Fruit fly (Drosophila melanogaster) whole organism, embryonic: ENCODE measurements around the gene CG18596.

ENCODE experiments used
- CG10274 ChIP-seq: fragments of 200-800 bp; sonication (Bioruptor generic); optimal IDR thresholded peaks from 3 replicates; lab custom pipeline; 2017; ENCODE audit warnings: missing biosample characterization, mild to moderate bottlenecking, missing genetic modification characterization
- CG10462 ChIP-seq: fragments of 200-800 bp; sonication (Bioruptor generic); optimal IDR thresholded peaks from 2 replicates; lab custom pipeline; 2016; ENCODE audit warnings: missing biosample characterization, missing genetic modification characterization
- CG11456 ChIP-seq: fragments of 200-800 bp; sonication (Bioruptor generic); IDR thresholded peaks from 3 replicates; pipeline ENCODE4 v1.3.6; 2022; ENCODE audit warnings: missing biosample characterization, missing genetic modification characterization
- CG12236 ChIP-seq: fragments of 200-800 bp; sonication (Bioruptor generic); optimal IDR thresholded peaks from 2 replicates; lab custom pipeline; 2016; ENCODE audit warnings: missing biosample characterization, missing genetic modification characterization
- CG13624 ChIP-seq: fragments of 200-800 bp; sonication (Bioruptor generic); optimal IDR thresholded peaks from 2 replicates; lab custom pipeline; 2016; ENCODE audit warnings: missing biosample characterization, missing genetic modification characterization
- CG14710 ChIP-seq: fragments of 200-800 bp; sonication (Bioruptor generic); optimal IDR thresholded peaks from 3 replicates; lab custom pipeline; 2019; ENCODE audit warnings: missing biosample characterization, mild to moderate bottlenecking, missing genetic modification characterization, moderate library complexity
- CG15479 ChIP-seq: fragments of 200-800 bp; sonication (Bioruptor generic); optimal IDR thresholded peaks from 3 replicates; lab custom pipeline; 2019; ENCODE audit warnings: missing biosample characterization, mild to moderate bottlenecking, missing genetic modification characterization, moderate library complexity
- CG17359 ChIP-seq: fragments of 200-800 bp; sonication (Bioruptor generic); optimal IDR thresholded peaks from 3 replicates; lab custom pipeline; 2018; ENCODE audit warnings: missing biosample characterization, mild to moderate bottlenecking, missing genetic modification characterization, moderate library complexity
- CG17361 ChIP-seq: fragments of 200-800 bp; sonication (Bioruptor generic); IDR thresholded peaks from 3 replicates; pipeline ENCODE4 v1.3.6; 2022; ENCODE audit warnings: missing biosample characterization, missing genetic modification characterization
- CG2202 ChIP-seq: fragments of 200-800 bp; sonication (Bioruptor generic); optimal IDR thresholded peaks from 2 replicates; lab custom pipeline; 2018; ENCODE audit warnings: missing biosample characterization, mild to moderate bottlenecking, missing genetic modification characterization
- CG33557 ChIP-seq: fragments of 200-800 bp; sonication (Bioruptor generic); optimal IDR thresholded peaks from 2 replicates; lab custom pipeline; 2019; ENCODE audit warnings: missing biosample characterization, mild to moderate bottlenecking, missing genetic modification characterization, moderate library complexity
- CG4360 ChIP-seq: fragments of 200-800 bp; sonication (Bioruptor generic); IDR thresholded peaks from 2 replicates; pipeline ENCODE4 v1.3.6; 2022; ENCODE audit warnings: missing biosample characterization, missing genetic modification characterization
- CG6175 ChIP-seq: fragments of 200-800 bp; sonication (Bioruptor generic); IDR thresholded peaks from 3 replicates; pipeline ENCODE4 v1.3.6; 2022; ENCODE audit warnings: missing biosample characterization, missing genetic modification characterization
- CG6765 ChIP-seq: fragments of 200-800 bp; sonication (Bioruptor generic); optimal IDR thresholded peaks from 3 replicates; lab custom pipeline; 2017; ENCODE audit warnings: missing biosample characterization, mild to moderate bottlenecking, missing genetic modification characterization
- CG7556 ChIP-seq: fragments of 200-800 bp; sonication (Bioruptor generic); optimal IDR thresholded peaks from 2 replicates; lab custom pipeline; 2017; ENCODE audit warnings: missing biosample characterization, mild to moderate bottlenecking, missing genetic modification characterization
- CG7839 ChIP-seq: fragments of 200-800 bp; sonication (Bioruptor generic); optimal IDR thresholded peaks from 3 replicates; lab custom pipeline; 2018; ENCODE audit warnings: missing biosample characterization, mild to moderate bottlenecking, missing genetic modification characterization, moderate library complexity
- CG8290 ChIP-seq, 3 experiments: fragments of 200-800 bp; sonication (Bioruptor generic); optimal IDR thresholded peaks; 2 replicates each; lab custom pipeline; 2016 to 2019; ENCODE audit warnings: missing biosample characterization in 3 of 3, missing genetic modification characterization in 3 of 3, mild to moderate bottlenecking in 2 of 3, moderate library complexity in 1 of 3
- CG9437 ChIP-seq: fragments of 200-800 bp; sonication (Bioruptor generic); optimal IDR thresholded peaks from 2 replicates; lab custom pipeline; 2018; ENCODE audit warnings: missing biosample characterization, mild to moderate bottlenecking, missing genetic modification characterization
- CG9797 ChIP-seq: fragments of 200-800 bp; sonication (Bioruptor generic); optimal IDR thresholded peaks from 3 replicates; lab custom pipeline; 2018; ENCODE audit warnings: missing biosample characterization, mild to moderate bottlenecking, missing genetic modification characterization
- Dek ChIP-seq: fragments of 200-800 bp; sonication (Bioruptor generic); optimal IDR thresholded peaks from 3 replicates; lab custom pipeline; 2019; ENCODE audit warnings: missing biosample characterization, mild to moderate bottlenecking, missing genetic modification characterization, moderate library complexity
- Dfd ChIP-seq, 2 experiments: fragments of >200 bp; optimal IDR thresholded peaks; 2 replicates each; lab custom pipeline; 2017; ENCODE audit warnings: missing biosample characterization in 2 of 2, missing genetic modification characterization in 2 of 2
- Dref ChIP-seq: fragments of 200-800 bp; sonication (Bioruptor generic); IDR thresholded peaks from 2 replicates; pipeline ENCODE4 v1.3.6; 2022; ENCODE audit warnings: missing biosample characterization, missing genetic modification characterization
- ERR ChIP-seq: fragments of 200-800 bp; sonication (Bioruptor generic); optimal IDR thresholded peaks from 2 replicates; lab custom pipeline; 2016; ENCODE audit warnings: missing biosample characterization, missing genetic modification characterization
- Fer1 ChIP-seq: fragments of 200-800 bp; sonication (Bioruptor generic); optimal IDR thresholded peaks from 2 replicates; lab custom pipeline; 2017; ENCODE audit warnings: missing biosample characterization, mild to moderate bottlenecking, missing genetic modification characterization
- HLH4C ChIP-seq: fragments of 200-800 bp; sonication (Bioruptor generic); IDR thresholded peaks from 3 replicates; pipeline ENCODE4 v1.3.6; 2022; ENCODE audit warnings: missing biosample characterization, missing genetic modification characterization; ENCODE audit not compliant: partially characterized antibody
- Hand ChIP-seq: fragments of 200-800 bp; sonication (Bioruptor generic); optimal IDR thresholded peaks from 2 replicates; lab custom pipeline; 2017; ENCODE audit warnings: mild to moderate bottlenecking, missing biosample characterization, missing genetic modification reagents, missing genetic modification characterization
- Hmr ChIP-seq: fragments of 200-800 bp; sonication (Bioruptor generic); optimal IDR thresholded peaks from 3 replicates; lab custom pipeline; 2017; ENCODE audit warnings: mild to moderate bottlenecking, missing biosample characterization, missing genetic modification reagents, missing genetic modification characterization
- NC2β ChIP-seq: fragments of 200-800 bp; sonication (Bioruptor generic); optimal IDR thresholded peaks from 2 replicates; lab custom pipeline; 2016; ENCODE audit warnings: missing biosample characterization, missing genetic modification characterization
- Oli ChIP-seq: fragments of 200-800 bp; sonication (Bioruptor generic); optimal IDR thresholded peaks from 2 replicates; lab custom pipeline; 2018; ENCODE audit warnings: missing biosample characterization, mild to moderate bottlenecking, missing genetic modification characterization, moderate library complexity
- Rfx ChIP-seq: fragments of 200-800 bp; sonication (Bioruptor generic); IDR thresholded peaks from 2 replicates; pipeline ENCODE4 v1.3.6; 2022; ENCODE audit warnings: missing biosample characterization, missing genetic modification characterization
- Taf1 ChIP-seq: fragments of 200-800 bp; sonication (Bioruptor generic); IDR thresholded peaks from 2 replicates; pipeline ENCODE4 v1.3.6; 2022; ENCODE audit warnings: missing biosample characterization, missing genetic modification characterization
- amos ChIP-seq: fragments of 200-800 bp; sonication (Bioruptor generic); IDR thresholded peaks from 2 replicates; pipeline ENCODE4 v1.3.6; 2022; ENCODE audit warnings: missing biosample characterization, missing genetic modification characterization; ENCODE audit not compliant: partially characterized antibody
- bbx ChIP-seq: fragments of 200-800 bp; sonication (Bioruptor generic); IDR thresholded peaks from 2 replicates; pipeline ENCODE4 v1.3.6; 2022; ENCODE audit warnings: missing biosample characterization, missing genetic modification characterization; ENCODE audit not compliant: partially characterized antibody
- bowl ChIP-seq: fragments of 200-800 bp; sonication (Bioruptor generic); IDR thresholded peaks from 2 replicates; pipeline ENCODE4 v1.3.6; 2022; ENCODE audit warnings: missing biosample characterization, missing genetic modification characterization
- btn ChIP-seq: fragments of 200-800 bp; sonication (Bioruptor generic); optimal IDR thresholded peaks from 2 replicates; lab custom pipeline; 2016; ENCODE audit warnings: missing biosample characterization, missing genetic modification characterization
- cg ChIP-seq: fragments of 200-800 bp; sonication (Bioruptor generic); optimal IDR thresholded peaks from 3 replicates; lab custom pipeline; 2019; ENCODE audit warnings: missing biosample characterization, mild to moderate bottlenecking, missing genetic modification characterization, moderate library complexity
- disco-r ChIP-seq: fragments of 200-800 bp; sonication (Bioruptor generic); optimal IDR thresholded peaks from 2 replicates; lab custom pipeline; 2016; ENCODE audit warnings: missing biosample characterization, missing genetic modification characterization
- ewg ChIP-seq: fragments of 200-800 bp; sonication (Bioruptor generic); optimal IDR thresholded peaks from 3 replicates; lab custom pipeline; 2017; ENCODE audit warnings: mild to moderate bottlenecking, missing biosample characterization, missing genetic modification reagents, missing genetic modification characterization
- gce ChIP-seq: fragments of 200-800 bp; sonication (Bioruptor generic); IDR thresholded peaks from 3 replicates; pipeline ENCODE4 v1.3.6; 2022; ENCODE audit warnings: missing biosample characterization, missing genetic modification characterization
- grn ChIP-seq: fragments of 200-800 bp; sonication (Bioruptor generic); optimal IDR thresholded peaks from 3 replicates; lab custom pipeline; 2017; ENCODE audit warnings: missing biosample characterization, missing genetic modification characterization
- hbn ChIP-seq: fragments of 200-800 bp; sonication (Bioruptor generic); IDR thresholded peaks from 2 replicates; pipeline ENCODE4 v1.3.6; 2022; ENCODE audit warnings: missing biosample characterization, missing genetic modification characterization; ENCODE audit not compliant: partially characterized antibody
- onecut ChIP-seq: fragments of 200-800 bp; sonication (Bioruptor generic); IDR thresholded peaks from 2 replicates; pipeline ENCODE4 v1.3.6; 2022; ENCODE audit warnings: missing biosample characterization, missing genetic modification characterization
- phol ChIP-seq: fragments of 200-800 bp; sonication (Bioruptor generic); optimal IDR thresholded peaks from 3 replicates; lab custom pipeline; 2018; ENCODE audit warnings: missing biosample characterization, mild to moderate bottlenecking, missing genetic modification characterization, moderate library complexity
- pita ChIP-seq: fragments of 200-800 bp; sonication (Bioruptor generic); optimal IDR thresholded peaks from 2 replicates; lab custom pipeline; 2017; ENCODE audit warnings: missing biosample characterization, mild to moderate bottlenecking, missing genetic modification characterization
- sisA ChIP-seq: fragments of 200-800 bp; sonication (Bioruptor generic); IDR thresholded peaks from 2 replicates; pipeline ENCODE4 v1.3.6; 2022; ENCODE audit warnings: missing biosample characterization, missing genetic modification characterization
- sob ChIP-seq: fragments of 200-800 bp; sonication (Bioruptor generic); IDR thresholded peaks from 2 replicates; pipeline ENCODE4 v1.3.6; 2022; ENCODE audit warnings: missing biosample characterization, missing genetic modification characterization
- tna ChIP-seq: fragments of 200-800 bp; sonication (Bioruptor generic); IDR thresholded peaks from 2 replicates; pipeline ENCODE4 v1.3.6; 2022; ENCODE audit warnings: missing biosample characterization, missing genetic modification characterization; ENCODE audit not compliant: partially characterized antibody
- trh ChIP-seq: fragments of 200-800 bp; sonication (Bioruptor generic); optimal IDR thresholded peaks from 2 replicates; lab custom pipeline; 2016; ENCODE audit warnings: missing biosample characterization, missing genetic modification characterization
- unpg ChIP-seq: fragments of 200-800 bp; sonication (Bioruptor generic); optimal IDR thresholded peaks from 3 replicates; lab custom pipeline; 2018; ENCODE audit warnings: missing biosample characterization, mild to moderate bottlenecking, missing genetic modification characterization, moderate library complexity
- wek ChIP-seq: fragments of 200-800 bp; sonication (Bioruptor generic); optimal IDR thresholded peaks from 3 replicates; lab custom pipeline; 2018; ENCODE audit warnings: missing biosample characterization, mild to moderate bottlenecking, missing genetic modification characterization, moderate library complexity

The CG18596 gene

dm6 chr3R:22420911-22421310, 45.2 kb downstream of the CG18596 start, which contains the start of the genes Nop56 and mats (continued):
- no peak for TF ChIP-seq ERR (GFP tag; lab: Kevin White, UChicago)
- TF ChIP-seq Dfd (GFP tag; optimal IDR thresholded peaks at IDR 0.05; lab: Kevin White, UChicago) = no peak
- no peak for TF ChIP-seq CG7556 (GFP tag; lab: Kevin White, UChicago)
- peak; percentile 20 for TF ChIP-seq CG17359
- no peak for TF ChIP-seq btn (GFP tag; lab: Kevin White, UChicago)
- TF ChIP-seq Oli (tag; lab: Kevin White, UChicago) = no peak
- TF ChIP-seq CG11456 (GFP tag; lab: Robert Waterston, UW) = no peak
- no peak for TF ChIP-seq CG10462 (GFP tag; lab: Kevin White, UChicago)
- TF ChIP-seq amos (GFP tag; lab: Robert Waterston, UW) = peak; percentile 13; the same call in 1 of the 2 replicates
- no peak for TF ChIP-seq CG33557 (GFP tag; lab: Kevin White, UChicago)
- TF ChIP-seq bbx (GFP tag; lab: Robert Waterston, UW) = no peak; the same call in 1 of the 2 replicates
- peak; percentile 43 for TF ChIP-seq CG15479 (GFP tag; lab: Kevin White, UChicago)
- TF ChIP-seq sisA (GFP tag; lab: Robert Waterston, UW) = no peak
- TF ChIP-seq Fer1 (GFP tag; lab: Kevin White, UChicago) = peak; percentile 24
- no peak for TF ChIP-seq CG10274
- TF ChIP-seq HLH4C (GFP tag; lab: Robert Waterston, UW) = no peak
- no peak for TF ChIP-seq disco-r (GFP tag; lab: Kevin White, UChicago)
- no peak for TF ChIP-seq gce
- no peak for TF ChIP-seq trh
- TF ChIP-seq Dref (GFP tag; lab: Robert Waterston, UW) = peak; percentile 37
- no peak for TF ChIP-seq Hmr (GFP tag; lab: Kevin White, UChicago)
- TF ChIP-seq Hand = no peak
- TF ChIP-seq hbn = peak; percentile 38; the same call in 1 of the 2 replicates
- peak; percentile 14 for TF ChIP-seq wek (GFP tag; lab: Kevin White, UChicago)
- no peak for TF ChIP-seq CG6765
- no peak for TF ChIP-seq onecut (GFP tag; lab: Robert Waterston, UW)
- TF ChIP-seq Rfx (GFP tag; lab: Robert Waterston, UW) = no peak
- TF ChIP-seq ewg = no peak
- no peak for TF ChIP-seq CG8290 (GFP tag; optimal IDR thresholded peaks at IDR 0.05; lab: Kevin White, UChicago)
- no peak for TF ChIP-seq CG8290 (tag; optimal IDR thresholded peaks at IDR 0.05; lab: Kevin White, UChicago)
- TF ChIP-seq NC2β (GFP tag; lab: Kevin White, UChicago) = peak; percentile 16
- TF ChIP-seq CG9437 (GFP tag; lab: Kevin White, UChicago) = no peak
- peak; percentile 15 for TF ChIP-seq CG13624
- peak; percentile 48 for TF ChIP-seq phol (tag; lab: Kevin White, UChicago)
- TF ChIP-seq Dek = no peak
- TF ChIP-seq CG2202 (tag; lab: Kevin White, UChicago) = no peak
- no peak for TF ChIP-seq unpg (GFP tag; lab: Kevin White, UChicago)
- TF ChIP-seq CG17361 (GFP tag; lab: Robert Waterston, UW) = no peak
- no peak for TF ChIP-seq Taf1
- no peak for TF ChIP-seq CG6175
- TF ChIP-seq CG12236 (GFP tag; lab: Kevin White, UChicago) = no peak
- TF ChIP-seq CG14710 (tag; lab: Kevin White, UChicago) = peak; percentile 74
- TF ChIP-seq pita (GFP tag; lab: Kevin White, UChicago) = no peak
- no peak for TF ChIP-seq CG7839 (tag; lab: Kevin White, UChicago)
- peak; percentile 48 for TF ChIP-seq grn (GFP tag; lab: Kevin White, UChicago)
- TF ChIP-seq CG9797 (GFP tag; lab: Kevin White, UChicago) = peak; percentile 97
- no peak for TF ChIP-seq bowl (GFP tag; lab: Robert Waterston, UW)
- peak; percentile 73 for TF ChIP-seq cg (GFP tag; lab: Kevin White, UChicago)
- TF ChIP-seq sob = peak; percentile 10; the same call in 1 of the 2 replicates
- no peak for TF ChIP-seq CG4360
- no peak for TF ChIP-seq tna (GFP tag; lab: Robert Waterston, UW)
